Worm (Caenorhabditis elegans) whole organism, mixed stage, embryonic: ENCODE measurements around the gene lat-1.

Experiments
- M03D4.4 ChIP-seq: sonication (generic microtip); optimal IDR thresholded peaks from 2 replicates; lab custom pipeline; 2017; ENCODE audit warnings: mild to moderate bottlenecking, missing genetic modification characterization, missing compliant biosample characterization
- bed-3 ChIP-seq: fragments of 200-800 bp; sonication (Bioruptor generic); optimal IDR thresholded peaks from 3 replicates; lab custom pipeline; 2018; ENCODE audit warnings: mild to moderate bottlenecking, missing genetic modification characterization, moderate library complexity, missing compliant biosample characterization
- blmp-1 ChIP-seq: fragments of 150-350 bp; optimal IDR thresholded peaks from 2 replicates; lab custom pipeline; 2014; ENCODE audit warnings: missing biosample characterization, missing genetic modification characterization
- ceh-39 ChIP-seq: fragments of 150-350 bp; optimal IDR thresholded peaks from 2 replicates; lab custom pipeline; 2014; ENCODE audit warnings: missing biosample characterization, missing genetic modification characterization
- ceh-43 ChIP-seq: fragments of 200-800 bp; sonication (Bioruptor generic); optimal IDR thresholded peaks from 2 replicates; lab custom pipeline; 2018; ENCODE audit warnings: mild to moderate bottlenecking, missing genetic modification characterization, moderate library complexity, missing compliant biosample characterization
- ceh-83 ChIP-seq: fragments of 200-800 bp; sonication (Bioruptor generic); optimal IDR thresholded peaks from 2 replicates; lab custom pipeline; 2018; ENCODE audit warnings: mild to moderate bottlenecking, missing genetic modification characterization, missing compliant biosample characterization
- ces-1 ChIP-seq: fragments of 150-350 bp; optimal IDR thresholded peaks from 2 replicates; lab custom pipeline; 2014; ENCODE audit warnings: missing biosample characterization, missing genetic modification reagents, missing genetic modification characterization
- cnd-1 ChIP-seq: fragments of 200-800 bp; sonication (Bioruptor generic); optimal IDR thresholded peaks from 2 replicates; lab custom pipeline; 2018; ENCODE audit warnings: mild to moderate bottlenecking, missing genetic modification characterization, missing compliant biosample characterization
- drap-1 ChIP-seq: fragments of 200-800 bp; sonication (Bioruptor generic); optimal IDR thresholded peaks from 3 replicates; lab custom pipeline; 2018; ENCODE audit warnings: mild to moderate bottlenecking, missing genetic modification characterization, missing compliant biosample characterization
- elt-1 ChIP-seq: sonication (generic microtip); optimal IDR thresholded peaks from 2 replicates; lab custom pipeline; 2017; ENCODE audit warnings: missing genetic modification characterization, mild to moderate bottlenecking, missing compliant biosample characterization, antibody characterized with exemption, moderate library complexity, borderline replicate concordance; ENCODE audit not compliant: insufficient read depth
- flh-1 ChIP-seq: fragments of 200-800 bp; sonication (Bioruptor generic); optimal IDR thresholded peaks from 2 replicates; lab custom pipeline; 2018; ENCODE audit warnings: mild to moderate bottlenecking, missing genetic modification characterization, moderate library complexity, missing compliant biosample characterization
- ham-2 ChIP-seq: fragments of 200-800 bp; sonication (Bioruptor generic); optimal IDR thresholded peaks from 2 replicates; lab custom pipeline; 2018; ENCODE audit warnings: mild to moderate bottlenecking, missing genetic modification characterization, missing compliant biosample characterization
- hlh-1 ChIP-seq: fragments of 150-350 bp; optimal IDR thresholded peaks from 2 replicates; lab custom pipeline; 2014; ENCODE audit warnings: missing biosample characterization, missing genetic modification reagents, missing genetic modification characterization
- lsy-2 ChIP-seq: fragments of 150-350 bp; optimal IDR thresholded peaks from 2 replicates; lab custom pipeline; 2014; ENCODE audit warnings: missing biosample characterization, missing genetic modification characterization
- mab-5 ChIP-seq: fragments of 150-350 bp; optimal IDR thresholded peaks from 2 replicates; lab custom pipeline; 2014; ENCODE audit warnings: missing biosample characterization, missing genetic modification characterization
- mep-1 ChIP-seq: fragments of 150-350 bp; optimal IDR thresholded peaks from 2 replicates; lab custom pipeline; 2017; ENCODE audit warnings: missing biosample characterization, missing genetic modification reagents, missing genetic modification characterization, inconsistent platforms
- mls-2 ChIP-seq: sonication (generic microtip); optimal IDR thresholded peaks from 2 replicates; lab custom pipeline; 2016; ENCODE audit warnings: mild to moderate bottlenecking, missing genetic modification characterization, moderate library complexity, missing compliant biosample characterization
- nhr-12 ChIP-seq: fragments of 150-350 bp; optimal IDR thresholded peaks from 2 replicates; lab custom pipeline; 2014; ENCODE audit warnings: missing biosample characterization, missing genetic modification characterization
- nhr-2 ChIP-seq: fragments of 150-350 bp; optimal IDR thresholded peaks from 2 replicates; lab custom pipeline; 2014; ENCODE audit warnings: missing biosample characterization, missing genetic modification characterization
- nhr-76 ChIP-seq: sonication (generic microtip); optimal IDR thresholded peaks from 2 replicates; lab custom pipeline; 2017; ENCODE audit warnings: missing biosample characterization, missing genetic modification characterization
- pha-4 ChIP-seq: fragments of 150-350 bp; optimal IDR thresholded peaks from 2 replicates; lab custom pipeline; 2018; ENCODE audit warnings: missing biosample characterization, missing genetic modification reagents, missing genetic modification characterization
- sem-2 ChIP-seq: fragments of 200-800 bp; sonication (Bioruptor generic); optimal IDR thresholded peaks from 2 replicates; lab custom pipeline; 2018; ENCODE audit warnings: mild to moderate bottlenecking, missing genetic modification characterization, missing compliant biosample characterization
- snpc-4 ChIP-seq: fragments of 150-350 bp; optimal IDR thresholded peaks from 2 replicates; lab custom pipeline; 2014; ENCODE audit warnings: missing biosample characterization, missing genetic modification characterization
- sptf-1 ChIP-seq: sonication (generic microtip); optimal IDR thresholded peaks from 2 replicates; lab custom pipeline; 2017; ENCODE audit warnings: mild to moderate bottlenecking, missing genetic modification characterization, moderate library complexity, missing compliant biosample characterization
- tbx-8 ChIP-seq: fragments of 200-800 bp; sonication (Bioruptor generic); optimal IDR thresholded peaks from 2 replicates; lab custom pipeline; 2018; ENCODE audit warnings: mild to moderate bottlenecking, missing genetic modification characterization, moderate library complexity, missing compliant biosample characterization
- unc-120 ChIP-seq: sonication (generic microtip); optimal IDR thresholded peaks from 2 replicates; lab custom pipeline; 2017; ENCODE audit warnings: missing genetic modification characterization, missing compliant biosample characterization; ENCODE audit not compliant: poor library complexity, severe bottlenecking
- unc-39 ChIP-seq: fragments of 150-350 bp; optimal IDR thresholded peaks from 2 replicates; lab custom pipeline; 2014; ENCODE audit warnings: missing biosample characterization, missing genetic modification characterization
- unc-62 ChIP-seq: fragments of 150-350 bp; optimal IDR thresholded peaks from 2 replicates; lab custom pipeline; 2014; ENCODE audit warnings: missing biosample characterization, missing genetic modification reagents, missing genetic modification characterization
- zip-8 ChIP-seq: fragments of 150-350 bp; optimal IDR thresholded peaks from 2 replicates; lab custom pipeline; 2014; ENCODE audit warnings: missing biosample characterization, missing genetic modification characterization
- ztf-11 ChIP-seq: fragments of 150-350 bp; optimal IDR thresholded peaks from 2 replicates; lab custom pipeline; 2014; ENCODE audit warnings: missing biosample characterization, missing genetic modification characterization

lat-1 gene

ce11 chrII:8853960-8854359 lies 42.7 kb upstream of the lat-1 start:
- TF ChIP-seq mep-1 (tag; lab: Kevin White, UChicago) (no peak), ceh-39 (no peak), unc-120 (tag; lab: Kevin White, UChicago) (no peak), flh-1 (GFP tag; lab: Kevin White, UChicago) (no peak), ceh-83 (no peak), sem-2 (GFP tag; lab: Kevin White, UChicago) (no peak), lsy-2 (tag; lab: Kevin White, UChicago) (no peak), nhr-2 (tag; lab: Kevin White, UChicago) (no peak), zip-8 (no peak), unc-62 (GFP tag; lab: Kevin White, UChicago) (no peak), mls-2 (tag; lab: Kevin White, UChicago) (no peak), cnd-1 (tag; lab: Kevin White, UChicago) (no peak), tbx-8 (GFP tag; lab: Kevin White, UChicago) (no peak), drap-1 (GFP tag; lab: Kevin White, UChicago) (no peak), ceh-43 (no peak), elt-1 (no peak), blmp-1 (no peak), unc-39 (tag; lab: Kevin White, UChicago) (no peak), nhr-12 (no peak)

- TF ChIP-seq elt-1 (no peak), tbx-8 (GFP tag; lab: Kevin White, UChicago) (no peak), M03D4.4 (no peak), nhr-2 (tag; lab: Kevin White, UChicago) (no peak), ham-2 (GFP tag; lab: Kevin White, UChicago) (no peak), sptf-1 (tag; lab: Kevin White, UChicago) (no peak), mep-1 (tag; lab: Kevin White, UChicago) (no peak), ceh-43 (no peak), bed-3 (GFP tag; lab: Kevin White, UChicago) (no peak), hlh-1 (tag; lab: Kevin White, UChicago) (no peak), ceh-39 (no peak), mab-5 (tag; lab: Kevin White, UChicago) (no peak)
Measured at ce11 chrII:8854874-8855273, 41.8 kb upstream of the lat-1 start.

ce11 chrII:8856524-8856923 lies 40.1 kb upstream of the lat-1 start:
- TF ChIP-seq pha-4 (tag; lab: Kevin White, UChicago) (no peak), blmp-1 (peak; percentile 59), unc-62 (GFP tag; lab: Kevin White, UChicago) (peak; percentile 12), mab-5 (tag; lab: Kevin White, UChicago) (no peak), ham-2 (GFP tag; lab: Kevin White, UChicago) (peak; percentile 75), cnd-1 (tag; lab: Kevin White, UChicago) (no peak), ztf-11 (tag; lab: Kevin White, UChicago) (no peak)

DNA sequence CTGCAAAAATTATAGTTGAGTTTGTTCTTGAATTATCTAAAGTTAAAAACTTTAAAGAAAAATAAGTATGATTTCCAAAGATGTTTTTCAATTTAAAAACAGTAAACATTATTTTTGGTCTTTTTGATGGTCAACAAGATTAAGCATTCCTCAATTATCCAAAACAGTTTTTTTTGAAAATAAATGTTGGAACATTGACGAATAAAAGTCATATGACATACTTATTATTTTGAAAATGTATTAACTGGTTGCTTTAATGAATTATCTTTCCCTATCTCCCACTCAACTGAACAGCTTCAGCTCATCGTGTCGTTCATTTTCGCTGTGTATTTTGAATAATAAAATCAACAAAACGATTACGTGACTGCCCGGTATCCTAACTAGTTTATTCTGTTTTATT lies 39.6 kb upstream of the lat-1 start:
- no peak for TF ChIP-seq tbx-8 (GFP tag; lab: Kevin White, UChicago)
- TF ChIP-seq pha-4 (tag; lab: Kevin White, UChicago): no peak
- no peak for TF ChIP-seq ces-1 (GFP tag; lab: Kevin White, UChicago)
- TF ChIP-seq nhr-2 (tag; lab: Kevin White, UChicago): no peak
- no peak for TF ChIP-seq snpc-4 (tag; lab: Kevin White, UChicago)
- TF ChIP-seq mep-1 (tag; lab: Kevin White, UChicago): no peak
- no peak for TF ChIP-seq ceh-39
- TF ChIP-seq lsy-2 (tag; lab: Kevin White, UChicago): no peak
- no peak for TF ChIP-seq unc-62 (GFP tag; lab: Kevin White, UChicago)
- TF ChIP-seq hlh-1 (tag; lab: Kevin White, UChicago): no peak
- no peak for TF ChIP-seq nhr-76 (tag; lab: Kevin White, UChicago)

DNA sequence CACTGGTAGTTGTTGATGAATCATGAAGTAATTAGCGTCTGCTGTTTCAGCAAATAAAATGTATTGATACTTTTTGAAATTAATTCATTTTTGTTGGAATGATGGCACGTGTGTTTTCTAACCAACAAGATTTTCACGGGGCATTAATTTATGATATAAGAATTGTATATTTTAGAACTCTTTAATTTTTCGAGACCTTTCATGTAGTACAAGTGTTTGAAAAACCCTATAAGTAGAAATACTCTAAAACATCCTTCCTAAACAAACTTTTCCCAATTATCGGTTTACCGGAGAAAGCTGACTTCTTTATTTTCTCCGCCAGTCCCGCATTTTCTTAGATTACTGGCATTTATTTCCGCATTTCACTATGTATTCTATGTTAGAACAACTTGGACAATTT lies 37.0 kb upstream of the lat-1 start, which contains the start of gene snb-6:
snb-6 (minus strand) TSS at position 101 of the 400 bp plus-strand sequence.
- TF ChIP-seq ztf-11 (tag; lab: Kevin White, UChicago): no peak
- no peak for TF ChIP-seq unc-62 (GFP tag; lab: Kevin White, UChicago)
